Worm (Caenorhabditis elegans): ENCODE results near the gene dgn-2.

Gene dgn-2

DNA sequence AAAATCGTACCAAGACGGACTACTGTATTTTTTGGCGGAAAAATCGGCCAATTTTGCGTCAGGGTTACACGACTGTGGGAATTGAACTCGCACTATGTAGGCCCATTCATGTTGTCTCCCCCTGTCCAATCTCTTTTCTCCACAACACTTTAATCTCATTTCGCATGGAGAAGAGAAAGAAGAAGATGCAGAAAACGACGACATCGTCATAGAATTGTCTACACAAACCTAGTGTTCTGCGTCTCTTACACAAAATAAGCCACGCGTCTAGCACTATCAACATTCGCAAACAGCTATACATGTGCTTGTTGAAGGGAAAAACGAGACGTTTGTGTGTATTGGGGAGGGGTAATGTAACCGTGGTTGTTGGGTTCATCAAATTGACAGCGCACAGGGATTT, 44.3 kb downstream of the dgn-2 start (continued):
- TF ChIP-seq ztf-26 (tag; optimal IDR thresholded peaks at IDR 0.05) = peak; percentile 88
- TF ChIP-seq attf-3 (GFP tag; conservative IDR thresholded peaks at IDR 0.05) = no peak
- peak; percentile 53 for TF ChIP-seq K12H6.12 (tag; optimal IDR thresholded peaks at IDR 0.05)
- no peak for TF ChIP-seq F22D6.2 (tag; optimal IDR thresholded peaks at IDR 0.05)
- no peak for TF ChIP-seq egrh-3 (GFP tag; IDR thresholded peaks at IDR 0.05)
- peak; percentile 16 for TF ChIP-seq attf-5 (GFP tag; optimal IDR thresholded peaks at IDR 0.05)
- TF ChIP-seq D2030.7 (GFP tag; IDR thresholded peaks at IDR 0.05) = no peak
- peak in 1 of 3 experiments; percentile 83 for TF ChIP-seq lin-35 (GFP tag; optimal IDR thresholded peaks at IDR 0.05)
- TF ChIP-seq Y79H2A.3 (GFP tag; conservative IDR thresholded peaks at IDR 0.05) = no peak
- TF ChIP-seq cebp-2 (GFP tag; IDR thresholded peaks at IDR 0.05) = no peak
- TF ChIP-seq mcd-1 (GFP tag; IDR thresholded peaks at IDR 0.05) = peak; percentile 48
- peak; percentile 87 for TF ChIP-seq dox-1 (GFP tag; IDR thresholded peaks at IDR 0.05)
- no peak for TF ChIP-seq pha-4 (tag; optimal IDR thresholded peaks at IDR 0.05)
- TF ChIP-seq aptf-3 (GFP tag; IDR thresholded peaks at IDR 0.05) = 0 out of 2 replicates have a peak, but pooled peaks have one; percentile 39
- TF ChIP-seq atf-7 (tag; optimal IDR thresholded peaks at IDR 0.05) = peak; percentile 19
- no peak for TF ChIP-seq efl-1 (GFP tag; optimal IDR thresholded peaks at IDR 0.05)
- peak; percentile 12 for TF ChIP-seq B0261.1 (tag; optimal IDR thresholded peaks at IDR 0.05)

DNA sequence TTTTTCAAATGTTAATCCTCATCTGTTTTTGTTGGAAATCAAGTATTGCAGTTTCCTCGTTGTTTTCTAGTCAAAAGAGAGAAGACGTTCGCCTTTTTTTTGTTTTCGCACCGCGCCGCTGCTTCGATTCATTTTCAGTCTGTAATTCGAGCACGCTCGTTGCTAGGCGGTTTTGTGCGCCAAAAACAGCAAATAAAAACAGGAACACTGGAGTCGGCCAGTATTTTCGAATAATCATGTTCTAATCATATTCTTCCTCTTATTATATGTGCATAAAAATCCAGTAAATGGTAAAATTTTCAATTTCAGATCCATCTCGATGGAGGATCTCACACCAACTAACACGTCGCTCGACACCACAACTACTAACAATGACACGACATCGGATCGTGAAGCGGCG, 46.3 kb downstream of the dgn-2 start, which contains the start of gene pdk-1:
Gene pdk-1, plus strand, starts transcription at position 301 of the 400 bp plus-strand sequence.
- no peak for TF ChIP-seq tbp1 (GFP tag; optimal IDR thresholded peaks at IDR 0.05)

DNA sequence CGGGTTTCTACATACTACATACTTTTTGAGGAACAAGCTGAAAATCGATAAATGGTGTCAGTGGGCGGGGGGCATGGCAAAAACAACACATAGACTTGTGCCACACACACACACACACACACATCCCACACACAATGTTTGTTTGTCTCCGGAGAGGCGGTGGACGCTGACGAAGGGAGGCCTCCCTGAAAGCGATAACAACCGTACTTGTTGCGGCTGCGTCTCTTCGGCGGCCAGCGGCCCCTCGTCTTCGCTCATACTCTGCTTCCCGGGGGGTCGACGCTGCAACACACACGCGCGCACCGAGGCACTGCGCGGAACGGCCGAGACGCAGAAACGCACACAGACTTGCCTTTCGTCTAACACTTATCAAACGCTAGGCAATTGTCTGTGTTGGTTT, 47.6 kb downstream of the dgn-2 start:
- TF ChIP-seq efl-1 (GFP tag; optimal IDR thresholded peaks at IDR 0.05) = no peak
- no peak for TF ChIP-seq let-526 (GFP tag; IDR thresholded peaks at IDR 0.05)
- TF ChIP-seq let-607 (tag; optimal IDR thresholded peaks at IDR 0.05) = peak in 1 of 2 experiments; percentile 27
- TF ChIP-seq tbx-9 (tag; optimal IDR thresholded peaks at IDR 0.05; ENCODE audit: borderline replicate concordance) = no peak
- TF ChIP-seq snpc-3.4 (tag; optimal IDR thresholded peaks at IDR 0.05) = no peak
- peak; percentile 46 for TF ChIP-seq lin-40 (tag; optimal IDR thresholded peaks at IDR 0.05)
- peak; percentile 67 for TF ChIP-seq ets-4 (GFP tag; optimal IDR thresholded peaks at IDR 0.05)
- peak; percentile 88 for TF ChIP-seq B0336.3 (GFP tag; IDR thresholded peaks at IDR 0.05)
- peak; percentile 22; the same call in 1 of the 2 replicates for TF ChIP-seq Y56A3A.18 (GFP tag; IDR thresholded peaks at IDR 0.05)
- no peak for TF ChIP-seq F57C9.4 (tag; optimal IDR thresholded peaks at IDR 0.05)
- TF ChIP-seq mel-28 (tag; optimal IDR thresholded peaks at IDR 0.05; ENCODE audit: borderline replicate concordance) = peak; percentile 12
- TF ChIP-seq nfyb-1 (GFP tag; IDR thresholded peaks at IDR 0.05) = peak; percentile 39; the same call in 1 of the 2 replicates
- no peak for TF ChIP-seq ccch-3 (GFP tag; optimal IDR thresholded peaks at IDR 0.05)
- TF ChIP-seq F55B11.4 (tag; optimal IDR thresholded peaks at IDR 0.05; ENCODE audit: borderline replicate concordance, insufficient read depth) = no peak
- no peak for TF ChIP-seq akir-1 (GFP tag; optimal IDR thresholded peaks at IDR 0.05)
- no peak for TF ChIP-seq lsl-1 (GFP tag; optimal IDR thresholded peaks at IDR 0.05)
- no peak for TF ChIP-seq madf-8 (GFP tag; conservative IDR thresholded peaks at IDR 0.05)
- TF ChIP-seq F52B5.7 (tag; optimal IDR thresholded peaks at IDR 0.05) = no peak
- TF ChIP-seq Y53F4B.3 (GFP tag; IDR thresholded peaks at IDR 0.05) = no peak
- TF ChIP-seq dpff-1 (tag; optimal IDR thresholded peaks at IDR 0.05) = no peak
- TF ChIP-seq ceh-58 (GFP tag; IDR thresholded peaks at IDR 0.05) = no peak
- peak; percentile 72 for TF ChIP-seq attf-5 (GFP tag; optimal IDR thresholded peaks at IDR 0.05)
- TF ChIP-seq dox-1 (GFP tag; IDR thresholded peaks at IDR 0.05) = peak; percentile 85
- TF ChIP-seq ztf-3 (GFP tag; optimal IDR thresholded peaks at IDR 0.05) = no peak
- TF ChIP-seq ceh-27 (GFP tag; optimal IDR thresholded peaks at IDR 0.05) = peak; percentile 58
- no peak for TF ChIP-seq lsy-27 (tag; optimal IDR thresholded peaks at IDR 0.05; ENCODE audit: borderline replicate concordance, insufficient read depth)
- no peak for TF ChIP-seq snpc-1.1 (tag; optimal IDR thresholded peaks at IDR 0.05; ENCODE audit: insufficient read depth)
- peak; percentile 30 for TF ChIP-seq atf-7 (tag; optimal IDR thresholded peaks at IDR 0.05)
- no peak for TF ChIP-seq hlh-26 (GFP tag; conservative IDR thresholded peaks at IDR 0.05)
- 0 out of 2 replicates have a peak, but pooled peaks have one; percentile 17 for TF ChIP-seq C06A6.2 (GFP tag; conservative IDR thresholded peaks at IDR 0.05)
- TF ChIP-seq ztf-25 (GFP tag; IDR thresholded peaks at IDR 0.05) = no peak
